Fruit fly (Drosophila melanogaster) whole organism, embryonic: ENCODE measurements around the gene Kr-h2.

Source experiments
- Ada2b ChIP-seq: fragments of 200-800 bp; sonication (Bioruptor generic); IDR thresholded peaks from 2 replicates; pipeline ENCODE4 v1.3.6; 2022; ENCODE audit warnings: missing biosample characterization, missing genetic modification characterization
- CG11085 ChIP-seq: fragments of 200-800 bp; sonication (Bioruptor generic); IDR thresholded peaks from 2 replicates; pipeline ENCODE4 v1.3.6; 2022; ENCODE audit warnings: missing biosample characterization, missing genetic modification characterization
- CG17359 ChIP-seq: fragments of 200-800 bp; sonication (Bioruptor generic); optimal IDR thresholded peaks from 3 replicates; lab custom pipeline; 2018; ENCODE audit warnings: missing biosample characterization, mild to moderate bottlenecking, missing genetic modification characterization, moderate library complexity
- Doc3 ChIP-seq: fragments of 200-800 bp; sonication (Bioruptor generic); IDR thresholded peaks from 3 replicates; pipeline ENCODE4 v1.3.6; 2022; ENCODE audit warnings: missing biosample characterization, missing genetic modification characterization; ENCODE audit not compliant: partially characterized antibody
- Hand ChIP-seq: fragments of 200-800 bp; sonication (Bioruptor generic); optimal IDR thresholded peaks from 2 replicates; lab custom pipeline; 2017; ENCODE audit warnings: mild to moderate bottlenecking, missing biosample characterization, missing genetic modification reagents, missing genetic modification characterization
- NK7.1 ChIP-seq: fragments of 200-800 bp; sonication (Bioruptor generic); optimal IDR thresholded peaks from 3 replicates; lab custom pipeline; 2016; ENCODE audit warnings: missing biosample characterization, missing genetic modification characterization
- Stat92E ChIP-seq, 3 experiments: fragments of >200 bp in 2 of 3; fragments of 200-800 bp in 1 of 3; sonication (Bioruptor generic) in 1 of 3; optimal IDR thresholded peaks; 2 replicates each; lab custom pipeline; 2017 to 2019; ENCODE audit warnings: missing biosample characterization in 3 of 3, missing genetic modification characterization in 3 of 3, mild to moderate bottlenecking in 1 of 3, moderate library complexity in 1 of 3
- ab ChIP-seq: fragments of 200-800 bp; sonication (Bioruptor generic); optimal IDR thresholded peaks from 2 replicates; lab custom pipeline; 2016; ENCODE audit warnings: missing biosample characterization, missing genetic modification characterization
- cwo ChIP-seq: fragments of 200-800 bp; sonication (Bioruptor generic); optimal IDR thresholded peaks from 3 replicates; lab custom pipeline; 2017; ENCODE audit warnings: missing biosample characterization, missing genetic modification characterization, mild to moderate bottlenecking, moderate library complexity, missing genetic modification reagents
- sc ChIP-seq, 3 experiments: fragments of >200 bp in 2 of 3; fragments of 200-800 bp in 1 of 3; sonication (Bioruptor generic) in 1 of 3; optimal IDR thresholded peaks; 2 replicates in 2 of 3; 3 replicates in 1 of 3; lab custom pipeline; 2017; ENCODE audit warnings: mild to moderate bottlenecking in 1 of 3, missing biosample characterization in 1 of 3, missing genetic modification characterization in 1 of 3, missing genetic modification reagents in 1 of 3
- sob ChIP-seq: fragments of 200-800 bp; sonication (Bioruptor generic); IDR thresholded peaks from 2 replicates; pipeline ENCODE4 v1.3.6; 2022; ENCODE audit warnings: missing biosample characterization, missing genetic modification characterization
- stwl ChIP-seq: fragments of 200-800 bp; sonication (Bioruptor generic); optimal IDR thresholded peaks from 3 replicates; lab custom pipeline; 2018; ENCODE audit warnings: missing biosample characterization, mild to moderate bottlenecking, missing genetic modification characterization, moderate library complexity

dm6 chr2L:6068544-6069251 is 2.1 kb upstream of the Kr-h2 start, which contains the start of the genes CG9150 and Pfdn1:
- TF ChIP-seq sob (peak; percentile 10; the same call in 1 of the 2 replicates), sc (optimal IDR thresholded peaks at IDR 0.05; lab: Kevin White, UChicago) (no peak), sc (GFP tag; optimal IDR thresholded peaks at IDR 0.05; lab: Kevin White, UChicago) (no peak), CG11085 (GFP tag; lab: Robert Waterston, UW) (no peak), Ada2b (GFP tag; lab: Robert Waterston, UW) (no peak), CG17359 (tag; lab: Kevin White, UChicago) (no peak), Hand (no peak), cwo (GFP tag; lab: Kevin White, UChicago) (no peak), NK7.1 (no peak), ab (GFP tag; lab: Kevin White, UChicago) (no peak), Stat92E (GFP tag; optimal IDR thresholded peaks at IDR 0.05; lab: Kevin White, UChicago) (no peak), Doc3 (peak; percentile 85), stwl (tag; lab: Kevin White, UChicago) (peak; percentile 57)
